Worm (Caenorhabditis elegans) whole organism, young adult: ENCODE measurements around the gene gck-4.

Source experiments
- F37B4.10 ChIP-seq: fragments of 200-800 bp; sonication (Bioruptor generic); IDR thresholded peaks from 2 replicates; pipeline ENCODE4 v1.3.6; 2022; ENCODE audit warnings: missing genetic modification characterization, missing compliant biosample characterization
- F57A8.1 ChIP-seq: fragments of 200-800 bp; sonication (Bioruptor generic); optimal IDR thresholded peaks from 2 replicates; lab custom pipeline; 2018; ENCODE audit warnings: mild to moderate bottlenecking, missing genetic modification characterization, moderate library complexity, missing compliant biosample characterization
- F57C9.4 ChIP-seq: sonication (generic microtip); optimal IDR thresholded peaks from 2 replicates; lab custom pipeline; 2017; ENCODE audit warnings: mild to moderate bottlenecking, missing genetic modification characterization, missing compliant biosample characterization
- K11D2.4 ChIP-seq: fragments of 200-800 bp; sonication (Bioruptor generic); IDR thresholded peaks from 2 replicates; pipeline ENCODE4 v1.3.6; 2022; ENCODE audit warnings: missing genetic modification reagents, missing genetic modification characterization, missing compliant biosample characterization
- K12H6.12 ChIP-seq: fragments of 200-800 bp; sonication (Bioruptor generic); optimal IDR thresholded peaks from 2 replicates; lab custom pipeline; 2018; ENCODE audit warnings: mild to moderate bottlenecking, missing genetic modification characterization, missing compliant biosample characterization
- Y53G8AR.9 ChIP-seq: fragments of 200-800 bp; sonication (Bioruptor generic); conservative IDR thresholded peaks from 2 replicates; pipeline ENCODE4 v1.3.6; 2022; ENCODE audit warnings: missing genetic modification reagents, missing genetic modification characterization, missing compliant biosample characterization
- Y67H2A.10 ChIP-seq: fragments of 200-800 bp; sonication (Bioruptor generic); conservative IDR thresholded peaks from 2 replicates; pipeline ENCODE4 v1.3.6; 2022; ENCODE audit warnings: missing genetic modification reagents, missing genetic modification characterization, missing compliant biosample characterization
- Y95B8A.8 ChIP-seq: fragments of 200-800 bp; sonication (Bioruptor generic); IDR thresholded peaks from 2 replicates; pipeline ENCODE4 v1.3.6; 2022; ENCODE audit warnings: missing genetic modification reagents, missing genetic modification characterization, missing compliant biosample characterization
- akir-1 ChIP-seq: fragments of 200-800 bp; sonication (Bioruptor generic); optimal IDR thresholded peaks from 2 replicates; lab custom pipeline; 2018; ENCODE audit warnings: mild to moderate bottlenecking, missing genetic modification characterization, moderate library complexity, missing compliant biosample characterization
- athp-1 ChIP-seq: sonication (generic microtip); optimal IDR thresholded peaks from 2 replicates; lab custom pipeline; 2017; ENCODE audit warnings: mild to moderate bottlenecking, missing genetic modification characterization, missing compliant biosample characterization
- attf-5 ChIP-seq: fragments of 200-800 bp; sonication (Bioruptor generic); optimal IDR thresholded peaks from 2 replicates; lab custom pipeline; 2018; ENCODE audit warnings: mild to moderate bottlenecking, missing genetic modification characterization, missing compliant biosample characterization
- bed-1 ChIP-seq: fragments of 200-800 bp; sonication (Bioruptor generic); IDR thresholded peaks from 2 replicates; pipeline ENCODE4 v1.3.6; 2022; ENCODE audit warnings: missing genetic modification reagents, missing genetic modification characterization, missing compliant biosample characterization
- ceh-27 ChIP-seq: fragments of 200-800 bp; sonication (Bioruptor generic); optimal IDR thresholded peaks from 2 replicates; lab custom pipeline; 2018; ENCODE audit warnings: mild to moderate bottlenecking, missing genetic modification characterization, moderate library complexity, missing compliant biosample characterization
- ceh-79 ChIP-seq: sonication (generic microtip); optimal IDR thresholded peaks from 2 replicates; lab custom pipeline; 2017; ENCODE audit warnings: mild to moderate bottlenecking, missing genetic modification characterization, missing compliant biosample characterization
- dpl-1 ChIP-seq: fragments of 150-350 bp; optimal IDR thresholded peaks from 2 replicates; lab custom pipeline; 2014; ENCODE audit warnings: missing biosample characterization, missing genetic modification reagents, missing genetic modification characterization
- ekl-4 ChIP-seq: fragments of 200-800 bp; sonication (Bioruptor generic); IDR thresholded peaks from 2 replicates; pipeline ENCODE4 v1.3.6; 2022; ENCODE audit warnings: missing genetic modification reagents, missing genetic modification characterization, missing compliant biosample characterization
- ets-4 ChIP-seq: fragments of 200-800 bp; sonication (Bioruptor generic); optimal IDR thresholded peaks from 2 replicates; lab custom pipeline; 2018; ENCODE audit warnings: mild to moderate bottlenecking, missing genetic modification characterization, missing compliant biosample characterization
- fkh-3 ChIP-seq: sonication (generic microtip); optimal IDR thresholded peaks from 2 replicates; lab custom pipeline; 2016; ENCODE audit warnings: mild to moderate bottlenecking, missing genetic modification characterization, missing compliant biosample characterization
- hlh-12 ChIP-seq: sonication (generic microtip); optimal IDR thresholded peaks from 2 replicates; lab custom pipeline; 2016; ENCODE audit warnings: missing genetic modification characterization, missing compliant biosample characterization
- lin-26 ChIP-seq: fragments of 200-800 bp; sonication (Bioruptor generic); IDR thresholded peaks from 2 replicates; pipeline ENCODE4 v1.3.6; 2022; ENCODE audit warnings: missing genetic modification reagents, missing genetic modification characterization, missing compliant biosample characterization
- lsy-27 ChIP-seq: sonication (generic microtip); optimal IDR thresholded peaks from 2 replicates; lab custom pipeline; 2017; ENCODE audit warnings: missing genetic modification characterization, mild to moderate bottlenecking, missing compliant biosample characterization, antibody characterized with exemption, missing genotype, borderline replicate concordance; ENCODE audit not compliant: insufficient read depth
- mel-28 ChIP-seq: sonication (generic microtip); optimal IDR thresholded peaks from 2 replicates; lab custom pipeline; 2016; ENCODE audit warnings: borderline replicate concordance, mild to moderate bottlenecking, missing genetic modification characterization, missing compliant biosample characterization
- nhr-179 ChIP-seq: sonication (generic microtip); optimal IDR thresholded peaks from 2 replicates; lab custom pipeline; 2016; ENCODE audit warnings: mild to moderate bottlenecking, missing genetic modification characterization, missing compliant biosample characterization
- pbrm-1 ChIP-seq: fragments of 200-800 bp; sonication (Bioruptor generic); IDR thresholded peaks from 2 replicates; pipeline ENCODE4 v1.3.6; 2022; ENCODE audit warnings: missing genetic modification reagents, missing genetic modification characterization, missing compliant biosample characterization
- snpc-4 ChIP-seq, 5 experiments: fragments of 150-350 bp in 1 of 5; sonication (generic microtip) in 4 of 5; optimal IDR thresholded peaks; 2 replicates each; lab custom pipeline; 2014 to 2018; ENCODE audit warnings: missing genetic modification characterization in 5 of 5, missing biosample characterization in 3 of 5, antibody characterized with exemption in 2 of 5, mild to moderate bottlenecking in 2 of 5, missing compliant biosample characterization in 2 of 5, missing genotype in 2 of 5, moderate library complexity in 2 of 5, missing genetic modification reagents in 1 of 5
- somi-1 ChIP-seq: fragments of 200-800 bp; sonication (Bioruptor generic); optimal IDR thresholded peaks from 2 replicates; lab custom pipeline; 2018; ENCODE audit warnings: mild to moderate bottlenecking, missing genetic modification characterization, missing compliant biosample characterization
- sptf-2 ChIP-seq: fragments of 200-800 bp; sonication (Bioruptor generic); optimal IDR thresholded peaks from 2 replicates; lab custom pipeline; 2018; ENCODE audit warnings: mild to moderate bottlenecking, missing genetic modification characterization, missing compliant biosample characterization
- unc-130 ChIP-seq: sonication (generic microtip); optimal IDR thresholded peaks from 2 replicates; lab custom pipeline; 2016; ENCODE audit warnings: missing genetic modification reagents, missing genetic modification characterization, missing compliant biosample characterization
- zfh-2 ChIP-seq: fragments of 200-800 bp; sonication (Bioruptor generic); conservative IDR thresholded peaks from 2 replicates; pipeline ENCODE4 v1.3.6; 2022; ENCODE audit warnings: missing genetic modification reagents, missing genetic modification characterization, missing compliant biosample characterization
- ztf-18 ChIP-seq: sonication (generic microtip); optimal IDR thresholded peaks from 2 replicates; lab custom pipeline; 2016; ENCODE audit warnings: missing genotype, mild to moderate bottlenecking, missing genetic modification characterization, missing compliant biosample characterization
- ztf-22 ChIP-seq: fragments of 200-800 bp; sonication (Bioruptor generic); optimal IDR thresholded peaks from 2 replicates; lab custom pipeline; 2018; ENCODE audit warnings: mild to moderate bottlenecking, missing genetic modification characterization, moderate library complexity, missing compliant biosample characterization
- ztf-25 ChIP-seq: fragments of 200-800 bp; sonication (Bioruptor generic); IDR thresholded peaks from 2 replicates; pipeline ENCODE4 v1.3.6; 2022; ENCODE audit warnings: missing genetic modification reagents, missing genetic modification characterization, missing compliant biosample characterization
- ztf-28 ChIP-seq: fragments of 200-800 bp; sonication (Bioruptor generic); IDR thresholded peaks from 2 replicates; pipeline ENCODE4 v1.3.6; 2022; ENCODE audit warnings: missing genetic modification reagents, missing genetic modification characterization, missing compliant biosample characterization
- ztf-3 ChIP-seq: fragments of 200-800 bp; sonication (Bioruptor generic); optimal IDR thresholded peaks from 2 replicates; lab custom pipeline; 2018; ENCODE audit warnings: mild to moderate bottlenecking, missing genetic modification characterization, missing compliant biosample characterization
- ztf-6 ChIP-seq: fragments of 200-800 bp; sonication (Bioruptor generic); IDR thresholded peaks from 2 replicates; pipeline ENCODE4 v1.3.6; 2022; ENCODE audit warnings: missing genetic modification reagents, missing genetic modification characterization, missing compliant biosample characterization

The gck-4 gene

ce11 chrX:13702923-13703322, 25.9 kb downstream of the gck-4 start:
- no peak for TF ChIP-seq somi-1 (GFP tag; lab: Kevin White, UChicago)
- TF ChIP-seq F37B4.10 = no peak
- no peak for TF ChIP-seq hlh-12 (tag; lab: Kevin White, UChicago)
- no peak for TF ChIP-seq ztf-18 (tag; lab: Kevin White, UChicago)
- TF ChIP-seq fkh-3 = no peak
- no peak for TF ChIP-seq ztf-25 (GFP tag; lab: Robert Waterston, UW)
- no peak for TF ChIP-seq ekl-4 (GFP tag; lab: Robert Waterston, UW)
- no peak for TF ChIP-seq akir-1 (GFP tag; lab: Kevin White, UChicago)
- TF ChIP-seq attf-5 (GFP tag; lab: Kevin White, UChicago) = no peak
- no peak for TF ChIP-seq ztf-28 (GFP tag; lab: Robert Waterston, UW)
- TF ChIP-seq lsy-27 (tag; lab: Kevin White, UChicago) = no peak
- no peak for TF ChIP-seq F57A8.1 (GFP tag; lab: Kevin White, UChicago)
- no peak for TF ChIP-seq ztf-22
- TF ChIP-seq Y53G8AR.9 (GFP tag; lab: Robert Waterston, UW) = no peak
- no peak for TF ChIP-seq sptf-2
- no peak for TF ChIP-seq K11D2.4
- TF ChIP-seq pbrm-1 (GFP tag; lab: Robert Waterston, UW) = no peak
- no peak for TF ChIP-seq lin-26 (GFP tag; lab: Robert Waterston, UW)

- TF ChIP-seq K11D2.4 (no peak), mel-28 (tag; lab: Kevin White, UChicago) (no peak), Y67H2A.10 (GFP tag; lab: Robert Waterston, UW) (no peak), K12H6.12 (tag; lab: Kevin White, UChicago) (no peak), ceh-79 (tag; lab: Kevin White, UChicago) (no peak), ztf-6 (GFP tag; lab: Robert Waterston, UW) (no peak), ceh-27 (no peak), dpl-1 (GFP tag; lab: Kevin White, UChicago) (no peak), ets-4 (GFP tag; lab: Kevin White, UChicago) (no peak), bed-1 (no peak)
Observed at ce11 chrX:13706607-13707006, 29.6 kb downstream of the gck-4 start, which contains the start of gene K02D3.1. Gene K02D3.1 (plus strand): TSS chrX:13706907.

- TF ChIP-seq ztf-3 (GFP tag; lab: Kevin White, UChicago) (no peak), Y67H2A.10 (GFP tag; lab: Robert Waterston, UW) (no peak), F57C9.4 (tag; lab: Kevin White, UChicago) (no peak), bed-1 (no peak), snpc-4 (GFP tag; optimal IDR thresholded peaks at IDR 0.05; lab: Kevin White, UChicago) (no peak), snpc-4 (tag; optimal IDR thresholded peaks at IDR 0.05; lab: Kevin White, UChicago) (peak in 2 of 4 experiments; percentile 47 to 80)
- TF ChIP-seq, all 124 proteins: peak for 1
Observed at ce11 chrX:13709060-13709459, 32.1 kb downstream of the gck-4 start.

- no peak for TF ChIP-seq Y95B8A.8 (GFP tag; lab: Robert Waterston, UW)
- TF ChIP-seq unc-130 (GFP tag; lab: Kevin White, UChicago) = no peak
Observed at ce11 chrX:13711909-13712308, 34.9 kb downstream of the gck-4 start, which contains the start of gene K02D3.2. Gene K02D3.2 (minus strand): TSS chrX:13712009.

ce11 chrX:13712992-13713391, 36.0 kb downstream of the gck-4 start:
- no peak for TF ChIP-seq attf-5 (GFP tag; lab: Kevin White, UChicago)
- TF ChIP-seq akir-1 (GFP tag; lab: Kevin White, UChicago) = no peak
- no peak for TF ChIP-seq nhr-179 (tag; lab: Kevin White, UChicago)
- no peak for TF ChIP-seq athp-1 (tag; lab: Kevin White, UChicago)
- TF ChIP-seq zfh-2 = no peak
